Worm (Caenorhabditis elegans): ENCODE data around the gene W02D7.6.

The W02D7.6 gene

ce11 chrV:8285455-8285854 is 15.9 kb downstream of the W02D7.6 start:
- no peak for TF ChIP-seq nhr-23 (tag; optimal IDR thresholded peaks at IDR 0.05)
- TF ChIP-seq pqm-1 (tag; optimal IDR thresholded peaks at IDR 0.05) = peak; percentile 51
- TF ChIP-seq unc-62 (GFP tag; optimal IDR thresholded peaks at IDR 0.05) = no peak
- TF ChIP-seq snpc-4 (tag; optimal IDR thresholded peaks at IDR 0.05) = no peak
- no peak for TF ChIP-seq unc-39 (tag; optimal IDR thresholded peaks at IDR 0.05)
- TF ChIP-seq tbx-2 (tag; optimal IDR thresholded peaks at IDR 0.05) = no peak
- TF ChIP-seq nhr-237 (tag; optimal IDR thresholded peaks at IDR 0.05) = no peak
- no peak for TF ChIP-seq hmg-11 (tag; optimal IDR thresholded peaks at IDR 0.05)
- TF ChIP-seq elt-2 (tag; optimal IDR thresholded peaks at IDR 0.05) = peak; percentile 4
- TF ChIP-seq lsy-12 (tag; optimal IDR thresholded peaks at IDR 0.05) = no peak
- no peak for TF ChIP-seq pha-4 (tag; optimal IDR thresholded peaks at IDR 0.05)
- no peak for TF ChIP-seq ceh-16 (tag; optimal IDR thresholded peaks at IDR 0.05)
- no peak for TF ChIP-seq skn-1 (tag; optimal IDR thresholded peaks at IDR 0.05)
- TF ChIP-seq egl-27 (tag; optimal IDR thresholded peaks at IDR 0.05) = no peak

- no peak for TF ChIP-seq ztf-4 (tag; optimal IDR thresholded peaks at IDR 0.05)
- no peak for TF ChIP-seq R02D3.7 (tag; optimal IDR thresholded peaks at IDR 0.05)
- no peak for TF ChIP-seq ZK546.5 (tag; optimal IDR thresholded peaks at IDR 0.05)
- no peak for TF ChIP-seq ztf-11 (tag; optimal IDR thresholded peaks at IDR 0.05)
- TF ChIP-seq nhr-23 (tag; optimal IDR thresholded peaks at IDR 0.05) = no peak
- no peak for TF ChIP-seq aly-2 (tag; optimal IDR thresholded peaks at IDR 0.05)
- TF ChIP-seq ceh-82 (tag; optimal IDR thresholded peaks at IDR 0.05) = no peak
- no peak for TF ChIP-seq mdl-1 (tag; optimal IDR thresholded peaks at IDR 0.05)
- TF ChIP-seq elt-1 (tag; optimal IDR thresholded peaks at IDR 0.05) = no peak
- no peak for TF ChIP-seq ceh-16 (tag; optimal IDR thresholded peaks at IDR 0.05)
- no peak for TF ChIP-seq snpc-4 (tag; optimal IDR thresholded peaks at IDR 0.05)
- TF ChIP-seq ama-1 (optimal IDR thresholded peaks at IDR 0.05) = no peak
These were observed 16.5 kb downstream of the W02D7.6 start, which contains the start of gene slc-17.5 for ce11 chrV:8284800-8285199. slc-17.5 (minus strand) TSS chrV:8284900.

ce11 chrV:8282933-8283332 is 18.4 kb downstream of the W02D7.6 start:
- no peak for TF ChIP-seq elt-1 (tag; optimal IDR thresholded peaks at IDR 0.05)
- TF ChIP-seq fkh-10 (GFP tag; optimal IDR thresholded peaks at IDR 0.05) = no peak

- TF ChIP-seq lin-39 (tag; optimal IDR thresholded peaks at IDR 0.05) = no peak
- no peak for TF ChIP-seq snpc-4 (tag; optimal IDR thresholded peaks at IDR 0.05)
- no peak for TF ChIP-seq nhr-28 (tag; optimal IDR thresholded peaks at IDR 0.05)
- TF ChIP-seq skn-1 (tag; optimal IDR thresholded peaks at IDR 0.05) = no peak
- TF ChIP-seq nhr-237 (tag; optimal IDR thresholded peaks at IDR 0.05) = no peak
- TF ChIP-seq egl-5 (tag; optimal IDR thresholded peaks at IDR 0.05) = no peak
- TF ChIP-seq ZK546.5 (tag; optimal IDR thresholded peaks at IDR 0.05) = no peak
- TF ChIP-seq daf-12 (tag; optimal IDR thresholded peaks at IDR 0.05) = no peak
- no peak for TF ChIP-seq nhr-43 (tag; optimal IDR thresholded peaks at IDR 0.05; ENCODE audit: poor library complexity, severe bottlenecking)
- no peak for TF ChIP-seq zag-1 (tag; optimal IDR thresholded peaks at IDR 0.05)
- TF ChIP-seq egl-27 (tag; optimal IDR thresholded peaks at IDR 0.05) = no peak
- no peak for TF ChIP-seq ceh-16 (tag; optimal IDR thresholded peaks at IDR 0.05)
- TF ChIP-seq fkh-10 (GFP tag; optimal IDR thresholded peaks at IDR 0.05) = no peak
- no peak for TF ChIP-seq eor-1 (tag; optimal IDR thresholded peaks at IDR 0.05)
- no peak for TF ChIP-seq ceh-28 (tag; optimal IDR thresholded peaks at IDR 0.05)
- TF ChIP-seq pha-4 (tag; optimal IDR thresholded peaks at IDR 0.05) = no peak
- no peak for TF ChIP-seq lsy-12 (tag; optimal IDR thresholded peaks at IDR 0.05)
- no peak for TF ChIP-seq tbx-2 (tag; optimal IDR thresholded peaks at IDR 0.05)
- TF ChIP-seq elt-2 (tag; optimal IDR thresholded peaks at IDR 0.05) = no peak
- TF ChIP-seq sea-2 (GFP tag; optimal IDR thresholded peaks at IDR 0.05) = no peak
These were observed 19.7 kb downstream of the W02D7.6 start for ce11 chrV:8281646-8282045.

- no peak for TF ChIP-seq ama-1 (optimal IDR thresholded peaks at IDR 0.05)
- TF ChIP-seq lsy-12 (tag; optimal IDR thresholded peaks at IDR 0.05) = no peak
- TF ChIP-seq ceh-28 (tag; optimal IDR thresholded peaks at IDR 0.05) = no peak
- no peak for TF ChIP-seq nhr-77 (tag; optimal IDR thresholded peaks at IDR 0.05)
- no peak for TF ChIP-seq elt-2 (tag; optimal IDR thresholded peaks at IDR 0.05)
- TF ChIP-seq snpc-4 (tag; optimal IDR thresholded peaks at IDR 0.05) = no peak
- TF ChIP-seq nhr-43 (tag; optimal IDR thresholded peaks at IDR 0.05; ENCODE audit: poor library complexity, severe bottlenecking) = no peak
- no peak for TF ChIP-seq lin-39 (tag; optimal IDR thresholded peaks at IDR 0.05)
- no peak for TF ChIP-seq daf-12 (tag; optimal IDR thresholded peaks at IDR 0.05)
- TF ChIP-seq fkh-10 (GFP tag; optimal IDR thresholded peaks at IDR 0.05) = no peak
- no peak for TF ChIP-seq nhr-25 (tag; optimal IDR thresholded peaks at IDR 0.05)
- TF ChIP-seq nfya-1 (tag; optimal IDR thresholded peaks at IDR 0.05; ENCODE audit: insufficient read depth) = no peak
- no peak for TF ChIP-seq jun-1 (tag; optimal IDR thresholded peaks at IDR 0.05)
These were observed 20.5 kb downstream of the W02D7.6 start, which contains the start of gene str-135 for ce11 chrV:8280770-8281169. str-135 (minus strand) TSS chrV:8280870.

Data from whole organism, L3 larva.